Fruit fly (Drosophila melanogaster): ENCODE measurements around the gene CG12692.
A peak's percentile ranks its signal among the peaks of the same experiment; 100 is the strongest.

Gene CG12692

dm6 chrX:4329809-4330208 lies 27.7 kb upstream of the CG12692 start (continued):
- TF ChIP-seq Xrp1 (GFP tag; IDR thresholded peaks at IDR 0.05) = 0 out of 2 replicates have a peak, but pooled peaks have one; percentile 20
- TF ChIP-seq CG16815 (GFP tag; optimal IDR thresholded peaks at IDR 0.05) = no peak
- TF ChIP-seq dmrt99B (tag; optimal IDR thresholded peaks at IDR 0.05) = peak; percentile 9
- no peak for TF ChIP-seq Kr (GFP tag; optimal IDR thresholded peaks at IDR 0.05)
- no peak for TF ChIP-seq exex (tag; optimal IDR thresholded peaks at IDR 0.05)
- no peak for TF ChIP-seq CG10431 (GFP tag; optimal IDR thresholded peaks at IDR 0.05)
- TF ChIP-seq tio (GFP tag; optimal IDR thresholded peaks at IDR 0.05) = no peak
- TF ChIP-seq E2f1 (GFP tag; IDR thresholded peaks at IDR 0.05) = no peak
- TF ChIP-seq CG11560 (tag; IDR thresholded peaks at IDR 0.05) = no peak
- no peak for TF ChIP-seq sens-2 (GFP tag; IDR thresholded peaks at IDR 0.05)
- TF ChIP-seq Gsc (GFP tag; IDR thresholded peaks at IDR 0.05) = no peak
- TF ChIP-seq ranshi (GFP tag; IDR thresholded peaks at IDR 0.05) = no peak
- no peak for TF ChIP-seq Blimp-1 (GFP tag; optimal IDR thresholded peaks at IDR 0.05)
- no peak for TF ChIP-seq Chrac-16 (GFP tag; optimal IDR thresholded peaks at IDR 0.05)
- TF ChIP-seq org-1 (GFP tag; optimal IDR thresholded peaks at IDR 0.05) = no peak
- no peak for TF ChIP-seq CG10565 (GFP tag; optimal IDR thresholded peaks at IDR 0.05)
- TF ChIP-seq Trl (optimal IDR thresholded peaks at IDR 0.05) = no peak
- no peak for TF ChIP-seq Trl (GFP tag; optimal IDR thresholded peaks at IDR 0.05)
- no peak for TF ChIP-seq emc (GFP tag; optimal IDR thresholded peaks at IDR 0.05)
- no peak for TF ChIP-seq CG7745 (tag; optimal IDR thresholded peaks at IDR 0.05)
- peak; percentile 15; the same call in 1 of the 2 replicates for TF ChIP-seq MBD-R2 (GFP tag; IDR thresholded peaks at IDR 0.05)
- TF ChIP-seq CG2120 (GFP tag; optimal IDR thresholded peaks at IDR 0.05) = peak; percentile 44
- TF ChIP-seq CG8388 (GFP tag; optimal IDR thresholded peaks at IDR 0.05) = no peak
- TF ChIP-seq lab (GFP tag; optimal IDR thresholded peaks at IDR 0.05) = peak; percentile 56
- TF ChIP-seq CG13424 (tag; optimal IDR thresholded peaks at IDR 0.05) = no peak
- TF ChIP-seq Atf-2 (GFP tag; optimal IDR thresholded peaks at IDR 0.05) = no peak
- TF ChIP-seq BEAF-32 (GFP tag; optimal IDR thresholded peaks at IDR 0.05) = no peak
- no peak for TF ChIP-seq CG17361 (GFP tag; IDR thresholded peaks at IDR 0.05)
- TF ChIP-seq CG9876 (GFP tag; optimal IDR thresholded peaks at IDR 0.05) = no peak
- TF ChIP-seq nom (GFP tag; optimal IDR thresholded peaks at IDR 0.05) = no peak
- no peak for TF ChIP-seq Nf-YC (tag; optimal IDR thresholded peaks at IDR 0.05)
- no peak for TF ChIP-seq sob (GFP tag; IDR thresholded peaks at IDR 0.05)
- no peak for TF ChIP-seq cad (GFP tag; optimal IDR thresholded peaks at IDR 0.05)
- no peak for TF ChIP-seq CG3838 (GFP tag; optimal IDR thresholded peaks at IDR 0.05)
- TF ChIP-seq gsb-n (tag; optimal IDR thresholded peaks at IDR 0.05) = no peak
- TF ChIP-seq CG4707 (GFP tag; optimal IDR thresholded peaks at IDR 0.05) = no peak
- TF ChIP-seq Asciz (GFP tag; optimal IDR thresholded peaks at IDR 0.05) = no peak
- TF ChIP-seq ci (GFP tag; IDR thresholded peaks at IDR 0.05) = no peak
- no peak for TF ChIP-seq CG10209 (GFP tag; optimal IDR thresholded peaks at IDR 0.05)
- TF ChIP-seq otp (GFP tag; IDR thresholded peaks at IDR 0.05) = no peak
- TF ChIP-seq CG33557 (GFP tag; optimal IDR thresholded peaks at IDR 0.05) = no peak
- no peak for TF ChIP-seq vvl (GFP tag; IDR thresholded peaks at IDR 0.05)
- peak; percentile 35; the same call in 1 of the 3 replicates for TF ChIP-seq row (GFP tag; IDR thresholded peaks at IDR 0.05)
- TF ChIP-seq Dfd (GFP tag; optimal IDR thresholded peaks at IDR 0.05) = no peak
- no peak for TF ChIP-seq Dbx (GFP tag; IDR thresholded peaks at IDR 0.05)
- no peak for TF ChIP-seq CG11695 (GFP tag; IDR thresholded peaks at IDR 0.05)
- no peak for TF ChIP-seq CG7786 (GFP tag; optimal IDR thresholded peaks at IDR 0.05)
- TF ChIP-seq ttk (GFP tag; IDR thresholded peaks at IDR 0.05) = no peak; the same call in 1 of the 2 replicates
- no peak for TF ChIP-seq wor (GFP tag; IDR thresholded peaks at IDR 0.05)
- TF ChIP-seq pho (GFP tag; optimal IDR thresholded peaks at IDR 0.05) = no peak
- no peak for TF ChIP-seq CG8290 (GFP tag; optimal IDR thresholded peaks at IDR 0.05)
- TF ChIP-seq CG8290 (tag; optimal IDR thresholded peaks at IDR 0.05) = peak in 1 of 2 experiments; percentile 51
- no peak for TF ChIP-seq Hr51 (GFP tag; optimal IDR thresholded peaks at IDR 0.05)
